Fruit fly (Drosophila melanogaster) whole organism, embryonic: ENCODE measurements around the gene dally.

Experiments used
- BtbVII ChIP-seq: fragments of 200-800 bp; sonication (Bioruptor generic); optimal IDR thresholded peaks from 3 replicates; lab custom pipeline; 2017; ENCODE audit warnings: missing biosample characterization, mild to moderate bottlenecking, missing genetic modification characterization
- CG11247 ChIP-seq: fragments of 200-800 bp; sonication (Bioruptor generic); IDR thresholded peaks from 2 replicates; pipeline ENCODE4 v1.3.6; 2022; ENCODE audit warnings: missing biosample characterization, missing genetic modification characterization
- CG1647 ChIP-seq: fragments of 200-800 bp; sonication (Bioruptor generic); optimal IDR thresholded peaks from 3 replicates; lab custom pipeline; 2016; ENCODE audit warnings: missing biosample characterization, missing genetic modification characterization
- CG16779 ChIP-seq: fragments of 200-800 bp; sonication (Bioruptor generic); IDR thresholded peaks from 2 replicates; pipeline ENCODE4 v1.3.6; 2022; ENCODE audit warnings: missing biosample characterization, missing genetic modification characterization
- CG16813 ChIP-seq: fragments of 200-800 bp; sonication (Bioruptor generic); IDR thresholded peaks from 3 replicates; pipeline ENCODE4 v1.3.6; 2022; ENCODE audit warnings: missing biosample characterization, missing genetic modification characterization; ENCODE audit not compliant: partially characterized antibody
- CG18262 ChIP-seq: fragments of 200-800 bp; optimal IDR thresholded peaks from 3 replicates; lab custom pipeline; 2019; ENCODE audit warnings: missing biosample characterization, mild to moderate bottlenecking, missing genetic modification characterization, moderate library complexity
- CG2678 ChIP-seq: fragments of 200-800 bp; sonication (Bioruptor generic); optimal IDR thresholded peaks from 3 replicates; lab custom pipeline; 2019; ENCODE audit warnings: missing biosample characterization, mild to moderate bottlenecking, missing genetic modification characterization, moderate library complexity
- CG34224 ChIP-seq: fragments of 200-800 bp; sonication (Bioruptor generic); IDR thresholded peaks from 3 replicates; pipeline ENCODE4 v1.3.6; 2022; ENCODE audit warnings: missing biosample characterization, missing genetic modification characterization; ENCODE audit not compliant: partially characterized antibody
- CG4617 ChIP-seq: fragments of 200-800 bp; sonication (Bioruptor generic); optimal IDR thresholded peaks from 3 replicates; lab custom pipeline; 2016; ENCODE audit warnings: missing biosample characterization, missing genetic modification characterization, borderline replicate concordance
- CG8281 ChIP-seq: fragments of 200-800 bp; sonication (Bioruptor generic); optimal IDR thresholded peaks from 2 replicates; lab custom pipeline; 2018; ENCODE audit warnings: missing biosample characterization, mild to moderate bottlenecking, missing genetic modification characterization, moderate library complexity
- CG9932 ChIP-seq: fragments of 200-800 bp; sonication (Bioruptor generic); IDR thresholded peaks from 2 replicates; pipeline ENCODE4 v1.3.6; 2022; ENCODE audit warnings: missing biosample characterization, missing genetic modification characterization
- CHES-1-like ChIP-seq: fragments of 200-800 bp; sonication (Bioruptor generic); optimal IDR thresholded peaks from 2 replicates; lab custom pipeline; 2016; ENCODE audit warnings: missing biosample characterization, missing genetic modification characterization
- CrebB ChIP-seq: fragments of 200-800 bp; sonication (Bioruptor generic); optimal IDR thresholded peaks from 3 replicates; lab custom pipeline; 2018; ENCODE audit warnings: missing biosample characterization, mild to moderate bottlenecking, missing genetic modification characterization
- Dip3 ChIP-seq: fragments of 200-800 bp; sonication (Bioruptor generic); optimal IDR thresholded peaks from 3 replicates; lab custom pipeline; 2016; ENCODE audit warnings: missing biosample characterization, missing genetic modification characterization
- Ets65A ChIP-seq: fragments of 200-800 bp; sonication (Bioruptor generic); peaks from one replicate; lab custom pipeline; 2016; ENCODE audit warnings: missing biosample characterization, missing genetic modification characterization
- GATAe ChIP-seq: fragments of 200-800 bp; sonication (Bioruptor generic); conservative IDR thresholded peaks from 2 replicates; pipeline ENCODE4 v1.3.6; 2022; ENCODE audit warnings: missing biosample characterization, missing genetic modification characterization
- Lpt ChIP-seq: fragments of >200 bp; optimal IDR thresholded peaks from 2 replicates; lab custom pipeline; 2018; ENCODE audit warnings: missing biosample characterization, missing genetic modification characterization
- NC2α ChIP-seq: fragments of 200-800 bp; sonication (Bioruptor generic); optimal IDR thresholded peaks from 2 replicates; lab custom pipeline; 2016; ENCODE audit warnings: missing biosample characterization, missing genetic modification characterization
- Neu2 ChIP-seq: fragments of 200-800 bp; sonication (Bioruptor generic); optimal IDR thresholded peaks from 3 replicates; lab custom pipeline; 2016; ENCODE audit warnings: missing biosample characterization, missing genetic modification characterization, borderline replicate concordance
- Nf-YC ChIP-seq: fragments of 200-800 bp; optimal IDR thresholded peaks from 3 replicates; lab custom pipeline; 2019; ENCODE audit warnings: missing biosample characterization, mild to moderate bottlenecking, missing genetic modification characterization, moderate library complexity
- Oli ChIP-seq: fragments of 200-800 bp; sonication (Bioruptor generic); optimal IDR thresholded peaks from 2 replicates; lab custom pipeline; 2018; ENCODE audit warnings: missing biosample characterization, mild to moderate bottlenecking, missing genetic modification characterization, moderate library complexity
- Scr ChIP-seq: fragments of 200-800 bp; sonication (Bioruptor generic); IDR thresholded peaks from 2 replicates; pipeline ENCODE4 v1.3.6; 2022; ENCODE audit warnings: missing biosample characterization, missing genetic modification characterization; ENCODE audit not compliant: partially characterized antibody
- Sox102F ChIP-seq: fragments of 200-800 bp; sonication (Bioruptor generic); optimal IDR thresholded peaks from 2 replicates; lab custom pipeline; 2018; ENCODE audit warnings: missing biosample characterization, mild to moderate bottlenecking, missing genetic modification characterization, moderate library complexity
- bigmax ChIP-seq: fragments of 200-800 bp; sonication (Bioruptor generic); optimal IDR thresholded peaks from 2 replicates; lab custom pipeline; 2018; ENCODE audit warnings: missing biosample characterization, mild to moderate bottlenecking, missing genetic modification characterization
- chm ChIP-seq: fragments of 200-800 bp; sonication (Bioruptor generic); IDR thresholded peaks from 2 replicates; pipeline ENCODE4 v1.3.6; 2022; ENCODE audit warnings: missing biosample characterization, missing genetic modification characterization
- crc ChIP-seq: fragments of 200-800 bp; sonication (Bioruptor generic); optimal IDR thresholded peaks from 2 replicates; lab custom pipeline; 2016; ENCODE audit warnings: missing biosample characterization, missing genetic modification characterization
- dati ChIP-seq: fragments of 200-800 bp; sonication (Bioruptor generic); IDR thresholded peaks from 2 replicates; pipeline ENCODE4 v1.3.6; 2022; ENCODE audit warnings: missing biosample characterization, missing genetic modification characterization
- dmrt99B ChIP-seq: fragments of 200-800 bp; sonication (Bioruptor generic); optimal IDR thresholded peaks from 2 replicates; lab custom pipeline; 2018; ENCODE audit warnings: missing biosample characterization, mild to moderate bottlenecking, missing genetic modification characterization, moderate library complexity
- gem ChIP-seq: fragments of 200-800 bp; sonication (Bioruptor generic); optimal IDR thresholded peaks from 2 replicates; lab custom pipeline; 2019; ENCODE audit warnings: missing biosample characterization, mild to moderate bottlenecking, missing genetic modification characterization, moderate library complexity
- jigr1 ChIP-seq: fragments of 200-800 bp; sonication (Bioruptor generic); IDR thresholded peaks from 3 replicates; pipeline ENCODE4 v1.3.6; 2022; ENCODE audit warnings: missing biosample characterization, missing genetic modification characterization
- jing ChIP-seq: fragments of 200-800 bp; sonication (Bioruptor generic); optimal IDR thresholded peaks from 2 replicates; lab custom pipeline; 2018; ENCODE audit warnings: missing biosample characterization, mild to moderate bottlenecking, missing genetic modification characterization
- kah ChIP-seq: fragments of 200-800 bp; sonication (Bioruptor generic); optimal IDR thresholded peaks from 2 replicates; lab custom pipeline; 2018; ENCODE audit warnings: missing biosample characterization, mild to moderate bottlenecking, missing genetic modification characterization
- kni ChIP-seq: fragments of 200-800 bp; sonication (Bioruptor generic); optimal IDR thresholded peaks from 3 replicates; lab custom pipeline; 2017; ENCODE audit warnings: mild to moderate bottlenecking, missing biosample characterization, missing genetic modification reagents, missing genetic modification characterization
- lbe ChIP-seq: fragments of 200-800 bp; sonication (Bioruptor generic); optimal IDR thresholded peaks from 2 replicates; lab custom pipeline; 2016; ENCODE audit warnings: missing biosample characterization, mild to moderate bottlenecking, missing genetic modification characterization
- lilli ChIP-seq: fragments of 200-800 bp; sonication (Bioruptor generic); optimal IDR thresholded peaks from 3 replicates; lab custom pipeline; 2016; ENCODE audit warnings: missing biosample characterization, missing genetic modification characterization
- nau ChIP-seq: fragments of 200-800 bp; sonication (Bioruptor generic); optimal IDR thresholded peaks from 3 replicates; lab custom pipeline; 2017; ENCODE audit warnings: missing biosample characterization, mild to moderate bottlenecking, missing genetic modification characterization, missing genetic modification reagents
- nerfin-1 ChIP-seq: fragments of 200-800 bp; sonication (Bioruptor generic); optimal IDR thresholded peaks from 3 replicates; lab custom pipeline; 2019; ENCODE audit warnings: missing biosample characterization, mild to moderate bottlenecking, missing genetic modification characterization, moderate library complexity
- nom ChIP-seq: fragments of 200-800 bp; sonication (Bioruptor generic); optimal IDR thresholded peaks from 2 replicates; lab custom pipeline; 2017; ENCODE audit warnings: missing biosample characterization, missing genetic modification characterization, mild to moderate bottlenecking, moderate library complexity, missing genetic modification reagents
- pfk ChIP-seq: fragments of 200-800 bp; sonication (Bioruptor generic); optimal IDR thresholded peaks from 2 replicates; lab custom pipeline; 2018; ENCODE audit warnings: missing biosample characterization, mild to moderate bottlenecking, missing genetic modification characterization, moderate library complexity
- phol ChIP-seq: fragments of 200-800 bp; sonication (Bioruptor generic); optimal IDR thresholded peaks from 3 replicates; lab custom pipeline; 2018; ENCODE audit warnings: missing biosample characterization, mild to moderate bottlenecking, missing genetic modification characterization, moderate library complexity
- sim ChIP-seq: fragments of 200-800 bp; sonication (Bioruptor generic); IDR thresholded peaks from 2 replicates; pipeline ENCODE4 v1.3.6; 2022; ENCODE audit warnings: missing biosample characterization, missing genetic modification characterization
- tio ChIP-seq: fragments of 200-800 bp; sonication (Bioruptor generic); optimal IDR thresholded peaks from 2 replicates; lab custom pipeline; 2017; ENCODE audit warnings: missing biosample characterization, missing genetic modification characterization, inconsistent platforms
- tll ChIP-seq, 2 experiments: fragments of 200-800 bp in 1 of 2; fragments of >200 bp in 1 of 2; sonication (Bioruptor generic) in 1 of 2; optimal IDR thresholded peaks; 2 replicates each; lab custom pipeline; 2017 to 2019; ENCODE audit warnings: missing biosample characterization in 2 of 2, missing genetic modification characterization in 2 of 2, mild to moderate bottlenecking in 1 of 2, moderate library complexity in 1 of 2
- zen2 ChIP-seq: fragments of 200-800 bp; sonication (Bioruptor generic); IDR thresholded peaks from 3 replicates; pipeline ENCODE4 v1.3.6; 2022; ENCODE audit warnings: missing biosample characterization, missing genetic modification characterization; ENCODE audit not compliant: partially characterized antibody

The dally gene

dm6 chr3L:8836162-8836561 lies 8.9 kb downstream of the dally start, which contains the start of gene CG32026:
Gene CG32026, plus strand, starts transcription at chr3L:8836462.
- TF ChIP-seq zen2 (GFP tag; lab: Robert Waterston, UW) (no peak), Ets65A (GFP tag; lab: Kevin White, UChicago) (peak; percentile 57)

- no peak for TF ChIP-seq GATAe
- 0 out of 2 replicates have a peak, but pooled peaks have one; percentile 17 for TF ChIP-seq chm (GFP tag; lab: Robert Waterston, UW)
- no peak for TF ChIP-seq dmrt99B (tag; lab: Kevin White, UChicago)
- peak; percentile 0 for TF ChIP-seq nom (GFP tag; lab: Kevin White, UChicago)
- no peak for TF ChIP-seq tll (GFP tag; optimal IDR thresholded peaks at IDR 0.05; lab: Kevin White, UChicago)
- TF ChIP-seq, all 482 proteins: peak for 2
Measured at dm6 chr3L:8839130-8839529, 11.8 kb downstream of the dally start.

- TF ChIP-seq dati (GFP tag; lab: Robert Waterston, UW) (no peak), Neu2 (GFP tag; lab: Kevin White, UChicago) (no peak), phol (tag; lab: Kevin White, UChicago) (peak; percentile 35), CG18262 (tag; lab: Kevin White, UChicago) (peak; percentile 73), gem (peak; percentile 50), tio (GFP tag; lab: Kevin White, UChicago) (no peak), nom (GFP tag; lab: Kevin White, UChicago) (peak; percentile 69), CG16779 (GFP tag; lab: Robert Waterston, UW) (no peak), Oli (tag; lab: Kevin White, UChicago) (peak; percentile 14), bigmax (GFP tag; lab: Kevin White, UChicago) (no peak), Dip3 (GFP tag; lab: Kevin White, UChicago) (no peak), crc (GFP tag; lab: Kevin White, UChicago) (no peak), CG34224 (GFP tag; lab: Robert Waterston, UW) (no peak), Sox102F (GFP tag; lab: Kevin White, UChicago) (no peak), Nf-YC (tag; lab: Kevin White, UChicago) (no peak), CrebB (tag; lab: Kevin White, UChicago) (no peak), nerfin-1 (tag; lab: Kevin White, UChicago) (no peak), CG11247 (GFP tag; lab: Robert Waterston, UW) (no peak), lilli (GFP tag; lab: Kevin White, UChicago) (no peak), CG2678 (tag; lab: Kevin White, UChicago) (peak; percentile 20), kah (GFP tag; lab: Kevin White, UChicago) (no peak), NC2α (GFP tag; lab: Kevin White, UChicago) (no peak), nau (GFP tag; lab: Kevin White, UChicago) (no peak), Lpt (no peak), BtbVII (GFP tag; lab: Kevin White, UChicago) (no peak), CG9932 (GFP tag; lab: Robert Waterston, UW) (no peak), lbe (peak; percentile 57), kni (GFP tag; lab: Kevin White, UChicago) (peak; percentile 59), CHES-1-like (GFP tag; lab: Kevin White, UChicago) (no peak), jigr1 (GFP tag; lab: Robert Waterston, UW) (no peak), pfk (GFP tag; lab: Kevin White, UChicago) (no peak), sim (GFP tag; lab: Robert Waterston, UW) (no peak), CG1647 (no peak), jing (no peak), CG4617 (GFP tag; lab: Kevin White, UChicago) (no peak), CG16813 (GFP tag; lab: Robert Waterston, UW) (no peak), Scr (GFP tag; lab: Robert Waterston, UW) (no peak), CG8281 (tag; lab: Kevin White, UChicago) (no peak)
Measured at dm6 chr3L:8839563-8840425, 12.5 kb downstream of the dally start.
